Worm (Caenorhabditis elegans) whole organism, L3 larva: ENCODE results near the gene VY10G11R.1.

Experiments
- ZK546.5 ChIP-seq: sonication (generic microtip); optimal IDR thresholded peaks from 2 replicates; lab custom pipeline; 2017; ENCODE audit warnings: missing biosample characterization, missing genetic modification characterization
- ama-1 ChIP-seq: fragments of 150-350 bp; optimal IDR thresholded peaks from 2 replicates; lab custom pipeline; 2018
- daf-12 ChIP-seq: fragments of 150-350 bp; optimal IDR thresholded peaks from 2 replicates; lab custom pipeline; 2014; ENCODE audit warnings: missing biosample characterization, missing genetic modification reagents, missing genetic modification characterization
- egl-27 ChIP-seq: sonication (generic microtip); optimal IDR thresholded peaks from 4 replicates; lab custom pipeline; 2017; ENCODE audit warnings: missing biosample characterization, missing genetic modification reagents, missing genetic modification characterization
- elt-2 ChIP-seq: sonication (generic microtip); optimal IDR thresholded peaks from 2 replicates; lab custom pipeline; 2016; ENCODE audit warnings: missing genetic modification reagents, mild to moderate bottlenecking, missing genetic modification characterization, missing compliant biosample characterization
- eor-1 ChIP-seq, 2 experiments: fragments of 150-350 bp; optimal IDR thresholded peaks; 2 replicates each; lab custom pipeline; 2014 to 2018; ENCODE audit warnings: missing biosample characterization in 2 of 2, missing genetic modification characterization in 2 of 2
- fos-1 ChIP-seq: fragments of 150-350 bp; optimal IDR thresholded peaks from 2 replicates; lab custom pipeline; 2014; ENCODE audit warnings: missing biosample characterization, missing genetic modification characterization
- lin-15B ChIP-seq: fragments of 150-350 bp; optimal IDR thresholded peaks from 2 replicates; lab custom pipeline; 2014; ENCODE audit warnings: missing biosample characterization, missing genetic modification characterization
- nhr-25 ChIP-seq: sonication (generic microtip); optimal IDR thresholded peaks from 2 replicates; lab custom pipeline; 2017; ENCODE audit warnings: missing biosample characterization, missing genetic modification characterization
- pqm-1 ChIP-seq: fragments of 150-350 bp; optimal IDR thresholded peaks from 2 replicates; lab custom pipeline; 2017; ENCODE audit warnings: missing biosample characterization, missing genetic modification characterization, inconsistent platforms
- snpc-4 ChIP-seq: fragments of 150-350 bp; optimal IDR thresholded peaks from 2 replicates; lab custom pipeline; 2014; ENCODE audit warnings: missing biosample characterization, missing genetic modification characterization
- unc-39 ChIP-seq: sonication (generic microtip); optimal IDR thresholded peaks from 4 replicates; lab custom pipeline; 2017; ENCODE audit warnings: missing biosample characterization, missing genetic modification characterization
- zag-1 ChIP-seq: fragments of 150-350 bp; optimal IDR thresholded peaks from 2 replicates; lab custom pipeline; 2014; ENCODE audit warnings: missing biosample characterization, missing genetic modification characterization

- no peak for TF ChIP-seq snpc-4 (tag; lab: Kevin White, UChicago)
- no peak for TF ChIP-seq eor-1 (tag; optimal IDR thresholded peaks at IDR 0.05; lab: Kevin White, UChicago)
- no peak for TF ChIP-seq unc-39 (tag; lab: Kevin White, UChicago)
- no peak for TF ChIP-seq lin-15B (tag; lab: Kevin White, UChicago)
- TF ChIP-seq elt-2, result no peak
- no peak for TF ChIP-seq daf-12 (tag; lab: Kevin White, UChicago)
- TF ChIP-seq ama-1 (lab: Kevin White, UChicago), result no peak
- no peak for TF ChIP-seq pqm-1
- TF ChIP-seq zag-1 (tag; lab: Kevin White, UChicago), result no peak
- TF ChIP-seq fos-1 (tag; lab: Kevin White, UChicago), result no peak
- no peak for TF ChIP-seq egl-27 (tag; lab: Kevin White, UChicago)
- TF ChIP-seq ZK546.5 (tag; lab: Kevin White, UChicago), result no peak
- no peak for TF ChIP-seq nhr-25 (tag; lab: Kevin White, UChicago)
These were observed 23.2 kb upstream of the VY10G11R.1 start for ce11 chrIV:16494007-16494406.
